Fruit fly (Drosophila melanogaster) whole organism, wandering third instar larva: ENCODE measurements around the gene CG42819.
A peak's percentile ranks its signal among the peaks of the same experiment; 100 is the strongest.

Experiments
- Abd-B ChIP-seq: fragments of >200 bp; optimal IDR thresholded peaks from 2 replicates; lab custom pipeline; 2017; ENCODE audit warnings: missing biosample characterization, missing genetic modification characterization
- CG32264 ChIP-seq: fragments of 200-800 bp; sonication (Bioruptor generic); optimal IDR thresholded peaks from 2 replicates; lab custom pipeline; 2016; ENCODE audit warnings: missing biosample characterization, missing genetic modification characterization
- CG9705 ChIP-seq: fragments of 200-800 bp; sonication (Bioruptor generic); optimal IDR thresholded peaks from 2 replicates; lab custom pipeline; 2018; ENCODE audit warnings: missing biosample characterization, mild to moderate bottlenecking, missing genetic modification characterization
- CrebA ChIP-seq: fragments of 200-800 bp; sonication (Bioruptor generic); optimal IDR thresholded peaks from 2 replicates; lab custom pipeline; 2016; ENCODE audit warnings: missing biosample characterization, mild to moderate bottlenecking, missing genetic modification characterization, borderline replicate concordance
- Dfd ChIP-seq: fragments of >200 bp; optimal IDR thresholded peaks from 2 replicates; lab custom pipeline; 2017; ENCODE audit warnings: missing biosample characterization, missing genetic modification characterization
- Dif ChIP-seq: fragments of 200-275, 200-300 bp; sonication (Bioruptor generic); optimal IDR thresholded peaks from 2 replicates; lab custom pipeline; 2018; ENCODE audit warnings: missing biosample characterization, missing genetic modification characterization; ENCODE audit not compliant: partially characterized antibody
- GATAd ChIP-seq: sonication (Bioruptor generic); optimal IDR thresholded peaks from 2 replicates; lab custom pipeline; 2016; ENCODE audit warnings: missing biosample characterization, missing genetic modification characterization
- HLH106 ChIP-seq: fragments of 200-800 bp; optimal IDR thresholded peaks from 3 replicates; lab custom pipeline; 2019; ENCODE audit warnings: missing biosample characterization, mild to moderate bottlenecking, missing genetic modification characterization, moderate library complexity
- Hnf4 ChIP-seq: fragments of 200-800 bp; sonication (Bioruptor generic); optimal IDR thresholded peaks from 2 replicates; lab custom pipeline; 2016; ENCODE audit warnings: missing biosample characterization, mild to moderate bottlenecking, missing genetic modification characterization
- Hr78 ChIP-seq: fragments of >200 bp; optimal IDR thresholded peaks from 2 replicates; lab custom pipeline; 2017; ENCODE audit warnings: missing biosample characterization, missing genetic modification characterization
- Hr83 ChIP-seq: fragments of 200-300 bp; sonication (Bioruptor generic); optimal IDR thresholded peaks from 2 replicates; lab custom pipeline; 2016; ENCODE audit warnings: missing biosample characterization, mild to moderate bottlenecking, missing genetic modification characterization, moderate library complexity; ENCODE audit not compliant: poor library complexity, severe bottlenecking
- Jra ChIP-seq: sonication (Bioruptor generic); optimal IDR thresholded peaks from 2 replicates; lab custom pipeline; 2016; ENCODE audit warnings: missing biosample characterization, missing genetic modification characterization
- Mio ChIP-seq: sonication (Bioruptor generic); optimal IDR thresholded peaks from 2 replicates; lab custom pipeline; 2016; ENCODE audit warnings: missing biosample characterization, missing genetic modification characterization
- Myc ChIP-seq: fragments of >200 bp; optimal IDR thresholded peaks from 2 replicates; lab custom pipeline; 2017
- N ChIP-seq: fragments of >200 bp; optimal IDR thresholded peaks from 2 replicates; lab custom pipeline; 2018; ENCODE audit warnings: missing biosample characterization, missing external identifiers, missing genetic modification characterization
- OdsH ChIP-seq: fragments of 200-800 bp; sonication (Bioruptor generic); optimal IDR thresholded peaks from 2 replicates; lab custom pipeline; 2016; ENCODE audit warnings: missing biosample characterization, mild to moderate bottlenecking, missing genetic modification characterization
- Rel ChIP-seq, 2 experiments: fragments of 200-800 bp; sonication (Bioruptor generic) in 1 of 2; optimal IDR thresholded peaks; 2 replicates in 1 of 2; 3 replicates in 1 of 2; lab custom pipeline; 2016 to 2019; ENCODE audit warnings: mild to moderate bottlenecking in 2 of 2, missing biosample characterization in 2 of 2, missing genetic modification characterization in 2 of 2, moderate library complexity in 1 of 2
- Sp1 ChIP-seq: fragments of 200-800 bp; sonication (Bioruptor generic); optimal IDR thresholded peaks from 3 replicates; lab custom pipeline; 2019; ENCODE audit warnings: missing biosample characterization, mild to moderate bottlenecking, missing genetic modification characterization, moderate library complexity
- Vsx2 ChIP-seq: fragments of 200-300, 225-300 bp; sonication (Bioruptor generic); optimal IDR thresholded peaks from 2 replicates; lab custom pipeline; 2018; ENCODE audit warnings: missing biosample characterization, missing genetic modification characterization; ENCODE audit not compliant: partially characterized antibody
- br ChIP-seq: fragments of 200-800 bp; sonication (Bioruptor generic); optimal IDR thresholded peaks from 2 replicates; lab custom pipeline; 2016; ENCODE audit warnings: missing biosample characterization, missing genetic modification characterization
- brk ChIP-seq: fragments of 200-800 bp; sonication (Bioruptor generic); optimal IDR thresholded peaks from 2 replicates; lab custom pipeline; 2016; ENCODE audit warnings: missing biosample characterization, mild to moderate bottlenecking, missing genetic modification characterization
- dl ChIP-seq, 2 experiments: fragments of 175-275, 200-275 bp in 1 of 2; fragments of 200-275 bp in 1 of 2; sonication (Bioruptor generic); optimal IDR thresholded peaks; lab custom pipeline; 2018; ENCODE audit warnings: mild to moderate bottlenecking in 2 of 2, missing biosample characterization in 2 of 2, missing genetic modification characterization in 2 of 2, moderate library complexity in 2 of 2; ENCODE audit not compliant: partially characterized antibody in 2 of 2, insufficient read depth in 1 of 2
- dmrt93B ChIP-seq: fragments of 200-800 bp; sonication (Bioruptor generic); optimal IDR thresholded peaks from 2 replicates; lab custom pipeline; 2018; ENCODE audit warnings: missing biosample characterization, mild to moderate bottlenecking, missing genetic modification characterization
- dsf ChIP-seq: sonication (Bioruptor generic); optimal IDR thresholded peaks from 2 replicates; lab custom pipeline; 2016; ENCODE audit warnings: missing biosample characterization, missing genetic modification characterization, borderline replicate concordance
- ey ChIP-seq: fragments of 200-800 bp; sonication (Bioruptor generic); optimal IDR thresholded peaks from 2 replicates; lab custom pipeline; 2016; ENCODE audit warnings: missing biosample characterization, missing genetic modification characterization
- foxo ChIP-seq, 2 experiments: fragments of 200-800 bp; sonication (Bioruptor generic); optimal IDR thresholded peaks; 2 replicates in 1 of 2; 3 replicates in 1 of 2; lab custom pipeline; 2016 to 2017; ENCODE audit warnings: missing biosample characterization in 2 of 2, missing genetic modification characterization in 2 of 2
- fru ChIP-seq: fragments of 200-800 bp; sonication (Bioruptor generic); optimal IDR thresholded peaks from 3 replicates; lab custom pipeline; 2016; ENCODE audit warnings: missing biosample characterization, mild to moderate bottlenecking, missing genetic modification characterization
- h ChIP-seq: fragments of 200-800 bp; sonication (Bioruptor generic); optimal IDR thresholded peaks from 3 replicates; lab custom pipeline; 2016; ENCODE audit warnings: missing biosample characterization, mild to moderate bottlenecking, missing genetic modification characterization
- jim ChIP-seq: fragments of 175-275, 200-325 bp; sonication (Bioruptor generic); optimal IDR thresholded peaks from 2 replicates; lab custom pipeline; 2016; ENCODE audit warnings: missing biosample characterization, mild to moderate bottlenecking, missing genetic modification characterization
- lola ChIP-seq: fragments of >200 bp; optimal IDR thresholded peaks from 2 replicates; lab custom pipeline; 2017; ENCODE audit warnings: missing biosample characterization, missing genetic modification characterization
- pan ChIP-seq: fragments of >200 bp; optimal IDR thresholded peaks from 2 replicates; lab custom pipeline; 2017
- psq ChIP-seq: fragments of 200-800 bp; sonication (Bioruptor generic); optimal IDR thresholded peaks from 3 replicates; lab custom pipeline; 2017; ENCODE audit warnings: missing biosample characterization, mild to moderate bottlenecking, missing genetic modification characterization, moderate library complexity
- rgr ChIP-seq: fragments of 200-800 bp; sonication (Bioruptor generic); optimal IDR thresholded peaks from 3 replicates; lab custom pipeline; 2016; ENCODE audit warnings: missing biosample characterization, mild to moderate bottlenecking, missing genetic modification characterization
- sage ChIP-seq: fragments of 200-800 bp; sonication (Bioruptor generic); optimal IDR thresholded peaks from 2 replicates; lab custom pipeline; 2016; ENCODE audit warnings: missing biosample characterization, mild to moderate bottlenecking, missing genetic modification characterization
- sv ChIP-seq: fragments of 200-800 bp; sonication (Bioruptor generic); optimal IDR thresholded peaks from 3 replicates; lab custom pipeline; 2016; ENCODE audit warnings: missing biosample characterization, missing genetic modification characterization
- tai ChIP-seq: sonication (Bioruptor generic); optimal IDR thresholded peaks from 2 replicates; lab custom pipeline; 2016; ENCODE audit warnings: missing biosample characterization, missing genetic modification characterization
- usp ChIP-seq: fragments of >200 bp; optimal IDR thresholded peaks from 2 replicates; lab custom pipeline; 2017; ENCODE audit warnings: missing biosample characterization, missing genetic modification characterization
- woc ChIP-seq: sonication (Bioruptor generic); optimal IDR thresholded peaks from 2 replicates; lab custom pipeline; 2016; ENCODE audit warnings: missing biosample characterization, mild to moderate bottlenecking, missing genetic modification characterization

The CG42819 gene

DNA sequence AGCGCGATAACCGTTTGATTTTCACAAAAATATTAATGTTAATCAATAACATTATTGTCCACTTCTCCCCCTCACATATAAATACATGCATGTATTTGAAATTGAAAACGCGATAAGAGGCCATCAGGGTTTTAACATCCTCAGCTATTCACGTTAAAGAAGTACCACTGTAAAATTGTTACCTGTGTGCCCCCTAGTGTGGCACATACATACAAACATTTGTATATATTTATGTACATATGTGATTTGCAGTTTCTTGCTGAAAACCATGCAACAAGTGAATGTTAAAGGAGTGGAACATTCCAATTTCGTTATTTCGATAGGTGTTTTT lies 26.2 kb downstream of the CG42819 start:
- TF ChIP-seq dsf (GFP tag; lab: Kevin White, UChicago) (no peak), Rel (GFP tag; optimal IDR thresholded peaks at IDR 0.05; lab: Kevin White, UChicago) (no peak), Rel (tag; optimal IDR thresholded peaks at IDR 0.05; lab: Kevin White, UChicago) (no peak), HLH106 (tag; lab: Kevin White, UChicago) (no peak), CG32264 (GFP tag; lab: Kevin White, UChicago) (no peak), Hr83 (GFP tag; lab: Kevin White, UChicago) (no peak), lola (GFP tag; lab: Kevin White, UChicago) (no peak), N (no peak), br (GFP tag; lab: Kevin White, UChicago) (no peak), CrebA (GFP tag; lab: Kevin White, UChicago) (no peak), Hr78 (GFP tag; lab: Kevin White, UChicago) (no peak), fru (GFP tag; lab: Kevin White, UChicago) (no peak)

DNA sequence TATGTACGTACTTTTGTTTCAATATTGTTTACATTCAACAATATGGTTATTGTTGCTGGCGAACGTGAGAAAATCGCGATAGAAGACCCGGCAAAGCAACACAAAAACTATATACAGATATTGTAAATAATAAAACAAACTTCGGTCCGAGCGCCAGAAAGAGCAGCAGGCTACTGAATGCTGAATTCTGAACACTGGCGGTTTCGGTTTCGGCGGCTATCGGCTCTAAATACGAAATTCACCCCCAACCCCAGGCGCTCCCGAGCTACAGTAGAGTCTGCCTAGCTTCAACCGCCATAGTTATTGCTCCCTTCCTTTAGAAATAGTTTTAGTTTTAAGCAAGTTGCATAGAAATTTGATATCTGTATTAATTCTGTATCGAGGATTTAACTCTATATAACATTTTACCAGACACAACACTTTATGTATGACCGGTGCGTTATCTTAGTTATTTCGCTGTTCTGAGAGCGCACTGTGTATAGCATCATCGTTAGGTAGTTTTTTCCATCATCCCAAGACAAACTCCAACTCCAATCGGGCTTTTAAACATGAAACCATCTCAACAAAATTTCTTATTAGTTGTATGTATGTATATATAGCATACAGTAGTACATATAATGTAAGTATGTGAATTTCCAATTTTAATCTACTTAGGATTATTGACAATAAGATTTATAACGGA lies 26.7 kb downstream of the CG42819 start, which contains the start of gene CG7627:
TSS of gene CG7627 (minus strand) at position 197 of the 682 bp plus-strand sequence.
- TF ChIP-seq brk = peak; percentile 72
- TF ChIP-seq ey (GFP tag; lab: Kevin White, UChicago) = peak; percentile 90
- TF ChIP-seq usp (GFP tag; lab: Kevin White, UChicago) = no peak
- peak; percentile 86 for TF ChIP-seq Hnf4 (GFP tag; lab: Kevin White, UChicago)
- peak; percentile 86 for TF ChIP-seq rgr (GFP tag; lab: Kevin White, UChicago)
- no peak for TF ChIP-seq Dfd
- TF ChIP-seq foxo (GFP tag; optimal IDR thresholded peaks at IDR 0.05; lab: Kevin White, UChicago) = peak in 1 of 2 experiments; percentile 90
- peak; percentile 89 for TF ChIP-seq fru (GFP tag; lab: Kevin White, UChicago)
- TF ChIP-seq jim = no peak
- peak; percentile 66 for TF ChIP-seq dmrt93B (GFP tag; lab: Kevin White, UChicago)
- peak; percentile 83 for TF ChIP-seq Jra
- TF ChIP-seq lola (GFP tag; lab: Kevin White, UChicago) = no peak
- TF ChIP-seq CrebA (GFP tag; lab: Kevin White, UChicago) = no peak
- peak; percentile 48 for TF ChIP-seq sage (GFP tag; lab: Kevin White, UChicago)
- peak; percentile 91 for TF ChIP-seq OdsH (GFP tag; lab: Kevin White, UChicago)
- TF ChIP-seq pan (lab: Kevin White, UChicago) = no peak
- peak; percentile 66 for TF ChIP-seq sv (GFP tag; lab: Kevin White, UChicago)
- TF ChIP-seq Mio (GFP tag; lab: Kevin White, UChicago) = no peak
- peak; percentile 63 for TF ChIP-seq tai (GFP tag; lab: Kevin White, UChicago)
- TF ChIP-seq Rel (GFP tag; optimal IDR thresholded peaks at IDR 0.05; lab: Kevin White, UChicago) = no peak
- TF ChIP-seq Rel (tag; optimal IDR thresholded peaks at IDR 0.05; lab: Kevin White, UChicago) = peak; percentile 41
- TF ChIP-seq Vsx2 (GFP tag; lab: Kevin White, UChicago) = peak; percentile 49
- no peak for TF ChIP-seq GATAd
- TF ChIP-seq N = no peak
- no peak for TF ChIP-seq Hr78 (GFP tag; lab: Kevin White, UChicago)
- peak; percentile 62 for TF ChIP-seq CG32264 (GFP tag; lab: Kevin White, UChicago)
- TF ChIP-seq Sp1 (GFP tag; lab: Kevin White, UChicago) = peak; percentile 74
- peak; percentile 49 for TF ChIP-seq Hr83 (GFP tag; lab: Kevin White, UChicago)
- no peak for TF ChIP-seq Myc
- TF ChIP-seq br (GFP tag; lab: Kevin White, UChicago) = peak; percentile 85
- TF ChIP-seq woc (GFP tag; lab: Kevin White, UChicago) = peak; percentile 93
- TF ChIP-seq psq (GFP tag; lab: Kevin White, UChicago) = peak; percentile 82
- no peak for TF ChIP-seq dl (GFP tag; optimal IDR thresholded peaks at IDR 0.05; lab: Kevin White, UChicago; ENCODE audit: insufficient read depth in 1 of 2, partially characterized antibody in 2 of 2)
- peak; percentile 33 for TF ChIP-seq Dif (GFP tag; lab: Kevin White, UChicago)
- peak; percentile 80 for TF ChIP-seq HLH106 (tag; lab: Kevin White, UChicago)
- TF ChIP-seq Abd-B = no peak
- peak; percentile 89 for TF ChIP-seq h (GFP tag; lab: Kevin White, UChicago)
- TF ChIP-seq CG9705 (GFP tag; lab: Kevin White, UChicago) = peak; percentile 53
- no peak for TF ChIP-seq dsf (GFP tag; lab: Kevin White, UChicago)
